In genomic region chrV:14100886-14101285, ce11 we compare ENCODE assay signal across 4 worm cellular contexts.
TF ChIP-seq lines count a peak whose summit lies in the region.

D1086.12 (plus strand) TSS chrV:14101186.

TF ChIP-seq in whole organism, L1 larva, 84 proteins besides CTCF, POLR2A, EP300 and RAD21:
- peak; percentile 48 for TF ChIP-seq lin-14 (GFP tag; optimal IDR thresholded peaks at IDR 0.05; lab: Kevin White, UChicago)
- no peak for TF ChIP-seq mep-1 (tag; optimal IDR thresholded peaks at IDR 0.05; lab: Kevin White, UChicago)
- no peak for TF ChIP-seq swsn-7 (tag; optimal IDR thresholded peaks at IDR 0.05; lab: Kevin White, UChicago)
- no peak for TF ChIP-seq fkh-10 (GFP tag; optimal IDR thresholded peaks at IDR 0.05; lab: Kevin White, UChicago)
- TF ChIP-seq rnt-1 (tag; optimal IDR thresholded peaks at IDR 0.05; lab: Kevin White, UChicago), result peak; percentile 25

TF ChIP-seq in whole organism, L3 larva, 47 proteins besides CTCF, POLR2A, EP300 and RAD21:
- peak; percentile 24 for TF ChIP-seq nfya-1 (tag; optimal IDR thresholded peaks at IDR 0.05; lab: Kevin White, UChicago; ENCODE audit: insufficient read depth)
- no peak for TF ChIP-seq snpc-4 (tag; optimal IDR thresholded peaks at IDR 0.05; lab: Kevin White, UChicago)

TF ChIP-seq in whole organism, L4 larva, 104 proteins besides CTCF, POLR2A, EP300 and RAD21:
- no peak for TF ChIP-seq saeg-2 (GFP tag; IDR thresholded peaks at IDR 0.05; lab: Robert Waterston, UW)
- TF ChIP-seq snpc-1.2 (GFP tag; IDR thresholded peaks at IDR 0.05; lab: Robert Waterston, UW), result no peak
- TF ChIP-seq lim-7 (GFP tag; IDR thresholded peaks at IDR 0.05; lab: Robert Waterston, UW), result no peak
- TF ChIP-seq D1046.2 (GFP tag; IDR thresholded peaks at IDR 0.05; lab: Robert Waterston, UW), result no peak
- no peak for TF ChIP-seq nhr-10 (tag; optimal IDR thresholded peaks at IDR 0.05; lab: Kevin White, UChicago)
- no peak for TF ChIP-seq F44E2.7 (GFP tag; IDR thresholded peaks at IDR 0.05; lab: Robert Waterston, UW)
- no peak for TF ChIP-seq dmd-9 (GFP tag; IDR thresholded peaks at IDR 0.05; lab: Robert Waterston, UW)
- TF ChIP-seq mxl-2 (GFP tag; conservative IDR thresholded peaks at IDR 0.05; lab: Robert Waterston, UW), result no peak
- peak in 1 of 2 experiments; percentile 59 for TF ChIP-seq daf-16 (GFP tag; optimal IDR thresholded peaks at IDR 0.05; lab: Kevin White, UChicago)
- TF ChIP-seq daf-16 (tag; optimal IDR thresholded peaks at IDR 0.05; lab: Kevin White, UChicago), result no peak
- TF ChIP-seq arid-1 (GFP tag; conservative IDR thresholded peaks at IDR 0.05; lab: Robert Waterston, UW), result no peak
- TF ChIP-seq dpl-1 (GFP tag; optimal IDR thresholded peaks at IDR 0.05; lab: Kevin White, UChicago), result no peak
- peak; percentile 23 for TF ChIP-seq hlh-11 (tag; optimal IDR thresholded peaks at IDR 0.05; lab: Kevin White, UChicago)
- no peak for TF ChIP-seq nhr-48 (tag; optimal IDR thresholded peaks at IDR 0.05; lab: Kevin White, UChicago)
- TF ChIP-seq mxl-3 (GFP tag; optimal IDR thresholded peaks at IDR 0.05; lab: Kevin White, UChicago), result no peak

TF ChIP-seq in whole organism, mixed stage, embryonic, 35 proteins besides CTCF, POLR2A, EP300 and RAD21:
- TF ChIP-seq hlh-1 (tag; optimal IDR thresholded peaks at IDR 0.05; lab: Kevin White, UChicago), result peak; percentile 90
- no peak for TF ChIP-seq zip-8 (tag; optimal IDR thresholded peaks at IDR 0.05; lab: Kevin White, UChicago)
TF ChIP-seq in whole organism, mixed stage, embryonic: peak in this region for 1.
